Worm (Caenorhabditis elegans) whole organism, L1 larva: ENCODE data around the gene M01F1.9.
"Not testable (repeated sequence)": the region's sequence is repeated elsewhere in the genome, so short reads cannot be mapped to it uniquely, and the experiment has no call there.

Source experiments
- C34B4.2 ChIP-seq: sonication (generic microtip); optimal IDR thresholded peaks from 2 replicates; lab custom pipeline; 2017; ENCODE audit warnings: mild to moderate bottlenecking, missing genetic modification characterization, missing compliant biosample characterization
- F16B12.6 ChIP-seq: fragments of 150-350 bp; optimal IDR thresholded peaks from 2 replicates; lab custom pipeline; 2014; ENCODE audit warnings: missing biosample characterization, missing genetic modification characterization
- Y116A8C.19 ChIP-seq: sonication (generic microtip); optimal IDR thresholded peaks from 2 replicates; lab custom pipeline; 2016; ENCODE audit warnings: missing compliant biosample characterization, missing genetic modification characterization, borderline replicate concordance
- alr-1 ChIP-seq: fragments of 200-800 bp; sonication (Bioruptor generic); optimal IDR thresholded peaks from 2 replicates; lab custom pipeline; 2018; ENCODE audit warnings: borderline replicate concordance, mild to moderate bottlenecking, missing genetic modification characterization, missing compliant biosample characterization
- blmp-1 ChIP-seq: fragments of 150-350 bp; optimal IDR thresholded peaks from 2 replicates; lab custom pipeline; 2014; ENCODE audit warnings: missing biosample characterization, missing genetic modification characterization
- ceh-8 ChIP-seq: fragments of 200-800 bp; sonication (Bioruptor generic); optimal IDR thresholded peaks from 2 replicates; lab custom pipeline; 2018; ENCODE audit warnings: mild to moderate bottlenecking, missing genetic modification characterization, moderate library complexity, missing compliant biosample characterization
- ceh-82 ChIP-seq, 3 experiments: fragments of 150-350 bp in 1 of 3; sonication (generic microtip) in 2 of 3; optimal IDR thresholded peaks; 2 replicates each; lab custom pipeline; 2014 to 2017; ENCODE audit warnings: missing biosample characterization in 3 of 3, missing genetic modification characterization in 3 of 3
- dpl-1 ChIP-seq, 3 experiments: fragments of 150-350 bp in 2 of 3; sonication (generic microtip) in 1 of 3; optimal IDR thresholded peaks; 2 replicates each; lab custom pipeline; 2014 to 2017; ENCODE audit warnings: missing biosample characterization in 3 of 3, missing genetic modification characterization in 3 of 3, missing genetic modification reagents in 3 of 3
- dsc-1 ChIP-seq: sonication (generic microtip); optimal IDR thresholded peaks from 2 replicates; lab custom pipeline; 2016; ENCODE audit warnings: mild to moderate bottlenecking, missing genetic modification characterization, missing compliant biosample characterization
- efl-1 ChIP-seq, 4 experiments: fragments of 150-350 bp; optimal IDR thresholded peaks in 3 of 4; peaks in 1 of 4; 1 replicate in 1 of 4; 2 replicates in 3 of 4; lab custom pipeline; 2014; ENCODE audit warnings: missing biosample characterization in 2 of 4, missing genetic modification characterization in 2 of 4, missing genetic modification reagents in 2 of 4
- efl-3 ChIP-seq: fragments of 200-800 bp; sonication (Bioruptor generic); optimal IDR thresholded peaks from 2 replicates; lab custom pipeline; 2018; ENCODE audit warnings: mild to moderate bottlenecking, missing genetic modification characterization, missing compliant biosample characterization
- elt-3 ChIP-seq, 6 experiments: fragments of 150-350 bp in 1 of 6; sonication (generic microtip); optimal IDR thresholded peaks; 2 replicates each; lab custom pipeline; 2017 to 2018; ENCODE audit warnings: missing biosample characterization in 6 of 6, missing genetic modification characterization in 6 of 6, inconsistent platforms in 1 of 6
- fkh-8 ChIP-seq: sonication (generic microtip); optimal IDR thresholded peaks from 2 replicates; lab custom pipeline; 2016; ENCODE audit warnings: mild to moderate bottlenecking, missing genetic modification characterization, missing compliant biosample characterization
- hlh-4 ChIP-seq: sonication (generic microtip); optimal IDR thresholded peaks from 2 replicates; lab custom pipeline; 2016; ENCODE audit warnings: mild to moderate bottlenecking, missing genetic modification characterization, missing compliant biosample characterization
- lsy-2 ChIP-seq, 2 experiments: fragments of 150-350 bp; optimal IDR thresholded peaks; 2 replicates each; lab custom pipeline; 2014; ENCODE audit warnings: missing biosample characterization in 2 of 2, missing genetic modification characterization in 2 of 2
- mep-1 ChIP-seq: fragments of 150-350 bp; optimal IDR thresholded peaks from 2 replicates; lab custom pipeline; 2014; ENCODE audit warnings: missing biosample characterization, missing genetic modification characterization
- nhr-12 ChIP-seq: sonication (generic microtip); optimal IDR thresholded peaks from 2 replicates; lab custom pipeline; 2017; ENCODE audit warnings: missing biosample characterization, missing genetic modification characterization
- nhr-20 ChIP-seq: sonication (generic microtip); optimal IDR thresholded peaks from 2 replicates; lab custom pipeline; 2016; ENCODE audit warnings: mild to moderate bottlenecking, missing genetic modification characterization, missing compliant biosample characterization
- nhr-71 ChIP-seq: sonication (generic microtip); optimal IDR thresholded peaks from 2 replicates; lab custom pipeline; 2016; ENCODE audit warnings: mild to moderate bottlenecking, missing genetic modification characterization, moderate library complexity, missing compliant biosample characterization
- nhr-77 ChIP-seq: fragments of 150-350 bp; optimal IDR thresholded peaks from 2 replicates; lab custom pipeline; 2014; ENCODE audit warnings: missing biosample characterization, missing genetic modification characterization
- nhr-85 ChIP-seq: sonication (generic microtip); peaks from one replicate; lab custom pipeline; 2016; ENCODE audit warnings: missing genetic modification characterization, inconsistent platforms, missing compliant biosample characterization
- pax-3 ChIP-seq: fragments of 200-800 bp; sonication (Bioruptor generic); optimal IDR thresholded peaks from 2 replicates; lab custom pipeline; 2018; ENCODE audit warnings: mild to moderate bottlenecking, missing genetic modification characterization, moderate library complexity, missing compliant biosample characterization
- rnt-1 ChIP-seq: sonication (generic microtip); optimal IDR thresholded peaks from 2 replicates; lab custom pipeline; 2016; ENCODE audit warnings: mild to moderate bottlenecking, missing genetic modification characterization, moderate library complexity, missing compliant biosample characterization
- sox-4 ChIP-seq: sonication (generic microtip); optimal IDR thresholded peaks from 2 replicates; lab custom pipeline; 2016; ENCODE audit warnings: missing genetic modification characterization, missing compliant biosample characterization
- sptf-1 ChIP-seq: fragments of 150-350 bp; optimal IDR thresholded peaks from 2 replicates; lab custom pipeline; 2014; ENCODE audit warnings: missing biosample characterization, missing genetic modification characterization
- sup-37 ChIP-seq: fragments of 200-800 bp; sonication (Bioruptor generic); optimal IDR thresholded peaks from 2 replicates; lab custom pipeline; 2018; ENCODE audit warnings: mild to moderate bottlenecking, missing genetic modification characterization, missing compliant biosample characterization
- swsn-7 ChIP-seq: sonication (generic microtip); optimal IDR thresholded peaks from 2 replicates; lab custom pipeline; 2016; ENCODE audit warnings: missing genetic modification characterization, missing compliant biosample characterization
- tlp-1 ChIP-seq: fragments of 150-350 bp; optimal IDR thresholded peaks from 2 replicates; lab custom pipeline; 2014; ENCODE audit warnings: missing biosample characterization, missing genetic modification characterization
- unc-98 ChIP-seq: fragments of 200-800 bp; sonication (Bioruptor generic); IDR thresholded peaks from 2 replicates; pipeline ENCODE4 v1.3.6; 2022; ENCODE audit warnings: missing genetic modification characterization, missing compliant biosample characterization
- zag-1 ChIP-seq: fragments of 150-350 bp; optimal IDR thresholded peaks from 2 replicates; lab custom pipeline; 2014; ENCODE audit warnings: missing biosample characterization, missing genetic modification characterization

Gene M01F1.9

DNA sequence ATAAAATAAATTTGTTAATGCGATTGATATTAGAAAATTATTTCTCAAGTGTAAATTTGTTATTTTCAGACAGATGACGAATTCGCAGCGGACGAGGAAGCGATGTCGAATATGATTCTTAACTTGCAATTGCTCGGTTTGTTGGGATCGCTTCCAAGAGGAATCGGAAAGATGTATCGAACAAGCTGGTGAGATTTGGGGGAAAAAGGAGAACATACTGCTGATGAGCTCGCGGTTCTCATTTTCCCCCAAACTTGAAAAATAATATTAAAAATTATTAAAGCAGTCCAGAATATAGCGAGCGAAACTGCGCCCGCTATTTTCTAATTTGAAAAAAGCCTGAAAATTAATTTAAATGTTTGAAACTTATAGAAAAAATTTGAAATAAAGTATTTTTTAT, 45.4 kb downstream of the M01F1.9 start, which contains the start of gene C34C12.2:
Gene C34C12.2 (plus strand): TSS at position 301 of the 400 bp plus-strand sequence.
- not testable (repeated sequence) for TF ChIP-seq sptf-1 (tag; lab: Kevin White, UChicago); nhr-12; alr-1

DNA sequence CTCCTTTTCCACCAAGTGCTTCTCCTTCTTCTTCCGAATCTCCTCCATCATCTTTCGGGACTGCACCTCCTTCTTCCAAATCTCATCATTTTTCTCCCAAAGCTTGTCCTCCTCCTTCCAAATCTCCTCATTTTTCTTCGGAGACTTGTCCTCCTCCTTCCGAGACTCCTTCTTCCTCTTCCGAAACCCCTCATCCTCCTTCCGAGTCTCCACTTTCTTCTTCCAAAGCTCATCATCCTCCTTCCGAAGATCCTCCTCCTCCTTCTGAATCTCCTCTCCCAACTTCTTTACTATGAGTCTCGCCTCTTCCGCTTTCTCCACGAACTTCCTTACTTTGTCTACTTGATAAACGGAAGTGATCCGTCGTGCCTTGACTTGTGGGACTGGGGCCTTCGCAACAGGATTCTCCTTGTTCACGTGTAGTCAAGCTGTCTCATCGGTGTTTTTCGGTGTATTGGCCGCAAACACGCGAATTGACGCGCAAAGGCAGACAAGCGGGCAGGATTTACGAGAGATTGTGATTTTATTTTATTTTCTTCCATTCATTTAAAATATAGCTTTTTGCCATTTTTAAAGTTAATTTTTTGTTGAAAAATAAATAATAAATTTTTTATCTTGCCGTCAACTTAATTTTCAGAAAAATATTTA, 46.2 kb downstream of the M01F1.9 start, which contains the start of the genes K01A11.3 and C34C12.12:
Gene K01A11.3 (minus strand): TSS at position 51 of the 648 bp plus-strand sequence.
Gene C34C12.12 (plus strand): TSS at position 632 of the 648 bp plus-strand sequence.
- TF ChIP-seq tlp-1 (no peak), ceh-82 (tag; optimal IDR thresholded peaks at IDR 0.05; lab: Kevin White, UChicago) (no peak), rnt-1 (tag; lab: Kevin White, UChicago) (no peak), unc-98 (no peak), efl-1 (optimal IDR thresholded peaks at IDR 0.05; lab: Kevin White, UChicago) (peak in 1 of 2 experiments; percentile 22), efl-1 (GFP tag; optimal IDR thresholded peaks at IDR 0.05 in 1 of 2; lab: Kevin White, UChicago) (peak in 1 of 2 experiments; percentile 9), nhr-71 (tag; lab: Kevin White, UChicago) (no peak), nhr-20 (tag; lab: Kevin White, UChicago) (no peak), mep-1 (tag; lab: Kevin White, UChicago) (no peak), sox-4 (no peak), sup-37 (GFP tag; lab: Kevin White, UChicago) (no peak), fkh-8 (no peak), nhr-85 (tag; lab: Kevin White, UChicago) (no peak), dpl-1 (GFP tag; optimal IDR thresholded peaks at IDR 0.05; lab: Kevin White, UChicago) (no peak), Y116A8C.19 (tag; lab: Kevin White, UChicago) (no peak), lsy-2 (tag; optimal IDR thresholded peaks at IDR 0.05; lab: Kevin White, UChicago) (peak in 1 of 2 experiments; percentile 26), F16B12.6 (peak; percentile 65), efl-3 (no peak), zag-1 (tag; lab: Kevin White, UChicago) (no peak)

- TF ChIP-seq blmp-1 (tag; lab: Kevin White, UChicago) = no peak
- TF ChIP-seq ceh-8 (GFP tag; lab: Kevin White, UChicago) = no peak
- TF ChIP-seq hlh-4 = no peak
- TF ChIP-seq nhr-71 (tag; lab: Kevin White, UChicago) = no peak
- no peak for TF ChIP-seq elt-3 (tag; optimal IDR thresholded peaks at IDR 0.05; lab: Kevin White, UChicago)
- no peak for TF ChIP-seq swsn-7
- no peak for TF ChIP-seq pax-3
- TF ChIP-seq nhr-77 (tag; lab: Kevin White, UChicago) = no peak
- no peak for TF ChIP-seq fkh-8
- no peak for TF ChIP-seq C34B4.2 (tag; lab: Kevin White, UChicago)
- TF ChIP-seq dsc-1 (tag; lab: Kevin White, UChicago) = no peak
- no peak for TF ChIP-seq efl-1 (optimal IDR thresholded peaks at IDR 0.05; lab: Kevin White, UChicago)
- no peak for TF ChIP-seq efl-1 (GFP tag; optimal IDR thresholded peaks at IDR 0.05 in 1 of 2; lab: Kevin White, UChicago)
Measured at ce11 chrIII:3444139-3444538, 54.7 kb downstream of the M01F1.9 start, which contains the start of gene spe-41. Gene spe-41 (minus strand): TSS chrIII:3444210.
